Fruit fly (Drosophila melanogaster) whole organism, pupa: Measurements from ENCODE around the gene CG8372.

Source experiments
- CG10348 ChIP-seq: fragments of 200-800 bp; sonication (Bioruptor generic); IDR thresholded peaks from 2 replicates; pipeline ENCODE4 v1.3.6; 2022; ENCODE audit warnings: missing biosample characterization, missing genetic modification characterization
- CG12605 ChIP-seq: fragments of 200-800 bp; sonication (Bioruptor generic); IDR thresholded peaks from 2 replicates; pipeline ENCODE4 v1.3.6; 2022; ENCODE audit warnings: missing biosample characterization, missing genetic modification characterization
- CG13204 ChIP-seq: fragments of 200-800 bp; sonication (Bioruptor generic); optimal IDR thresholded peaks from 2 replicates; lab custom pipeline; 2018; ENCODE audit warnings: missing biosample characterization, mild to moderate bottlenecking, missing genetic modification characterization, moderate library complexity
- CG14655 ChIP-seq: fragments of 200-800 bp; sonication (Bioruptor generic); optimal IDR thresholded peaks from 3 replicates; lab custom pipeline; 2017; ENCODE audit warnings: mild to moderate bottlenecking, missing biosample characterization, missing genetic modification reagents, missing genetic modification characterization
- CG15710 ChIP-seq: fragments of 200-800 bp; sonication (Bioruptor generic); optimal IDR thresholded peaks from 2 replicates; lab custom pipeline; 2018; ENCODE audit warnings: missing biosample characterization, mild to moderate bottlenecking, missing genetic modification characterization, moderate library complexity
- CG17806 ChIP-seq: fragments of 200-800 bp; sonication (Bioruptor generic); optimal IDR thresholded peaks from 2 replicates; lab custom pipeline; 2018; ENCODE audit warnings: missing biosample characterization, mild to moderate bottlenecking, missing genetic modification characterization, moderate library complexity
- CG32121 ChIP-seq: fragments of 200-800 bp; sonication (Bioruptor generic); IDR thresholded peaks from 2 replicates; pipeline ENCODE4 v1.3.6; 2022; ENCODE audit warnings: missing biosample characterization, missing genetic modification characterization
- CG34367 ChIP-seq: fragments of 200-800 bp; sonication (Bioruptor generic); optimal IDR thresholded peaks from 2 replicates; lab custom pipeline; 2018; ENCODE audit warnings: missing biosample characterization, mild to moderate bottlenecking, missing genetic modification characterization
- CG8159 ChIP-seq: fragments of 200-800 bp; sonication (Bioruptor generic); optimal IDR thresholded peaks from 3 replicates; lab custom pipeline; 2018; ENCODE audit warnings: missing biosample characterization, mild to moderate bottlenecking, missing genetic modification characterization, moderate library complexity
- EcR ChIP-seq: fragments of 200-800 bp; sonication (Bioruptor generic); optimal IDR thresholded peaks from 3 replicates; lab custom pipeline; 2019; ENCODE audit warnings: missing biosample characterization, missing genetic modification characterization, mild to moderate bottlenecking, moderate library complexity, missing genetic modification reagents
- Pif1A ChIP-seq: fragments of 200-800 bp; sonication (Bioruptor generic); optimal IDR thresholded peaks from 3 replicates; lab custom pipeline; 2016; ENCODE audit warnings: missing biosample characterization, missing genetic modification characterization
- Pif1B ChIP-seq: fragments of 200-800 bp; sonication (Bioruptor generic); optimal IDR thresholded peaks from 3 replicates; lab custom pipeline; 2016; ENCODE audit warnings: missing biosample characterization, missing genetic modification characterization
- Snoo ChIP-seq: fragments of 200-800 bp; sonication (Bioruptor generic); optimal IDR thresholded peaks from 3 replicates; lab custom pipeline; 2017; ENCODE audit warnings: missing biosample characterization, mild to moderate bottlenecking, missing genetic modification characterization, inconsistent platforms

DNA sequence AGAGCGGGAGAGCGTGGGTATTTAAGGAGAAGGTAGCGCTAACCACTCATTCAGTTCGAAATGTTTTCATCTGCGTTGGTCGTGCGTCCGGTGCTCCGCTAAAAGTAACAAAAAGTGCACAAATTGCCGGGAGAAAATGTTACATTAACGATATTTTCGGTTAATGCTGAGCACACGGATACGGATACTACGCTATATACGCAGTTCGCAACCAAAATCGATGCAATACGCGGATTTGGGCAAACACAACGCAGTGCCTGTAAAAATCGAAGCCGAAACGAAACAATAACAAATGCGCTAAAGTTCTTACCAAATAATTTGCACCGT, 49.7 kb downstream of the CG8372 start, which contains the start of gene Piezo:
- TF ChIP-seq EcR (GFP tag; lab: Kevin White, UChicago): no peak
- no peak for TF ChIP-seq CG32121 (GFP tag; lab: Robert Waterston, UW)
- no peak for TF ChIP-seq CG34367 (tag; lab: Kevin White, UChicago)
- no peak for TF ChIP-seq CG8159 (tag; lab: Kevin White, UChicago)
- no peak for TF ChIP-seq CG12605 (GFP tag; lab: Robert Waterston, UW)
- no peak for TF ChIP-seq Pif1A (GFP tag; lab: Kevin White, UChicago)
- no peak for TF ChIP-seq Snoo (tag; lab: Kevin White, UChicago)
- TF ChIP-seq Pif1B: no peak
- no peak for TF ChIP-seq CG14655 (GFP tag; lab: Kevin White, UChicago)
- TF ChIP-seq CG15710: no peak
- no peak for TF ChIP-seq CG17806 (tag; lab: Kevin White, UChicago)
- no peak for TF ChIP-seq CG10348 (GFP tag; lab: Robert Waterston, UW)
- no peak for TF ChIP-seq CG13204 (GFP tag; lab: Kevin White, UChicago)
